Fruit fly (Drosophila melanogaster) Kc167 (cell line): ENCODE results near the gene Npc2e.

Experiments used
- Sin3A ChIP-seq: fragments of >200 bp; optimal IDR thresholded peaks from 2 replicates; lab custom pipeline; 2018; ENCODE audit warnings: missing external identifiers
- h ChIP-seq: fragments of >200 bp; optimal IDR thresholded peaks from 3 replicates; lab custom pipeline; 2018; ENCODE audit warnings: missing external identifiers
- psq ChIP-seq: fragments of >200 bp; optimal IDR thresholded peaks from 2 replicates; lab custom pipeline; 2017; ENCODE audit warnings: missing external identifiers
- ttk ChIP-seq: sonication (Bioruptor generic); optimal IDR thresholded peaks from 2 replicates; lab custom pipeline; 2017; ENCODE audit warnings: missing external identifiers

DNA sequence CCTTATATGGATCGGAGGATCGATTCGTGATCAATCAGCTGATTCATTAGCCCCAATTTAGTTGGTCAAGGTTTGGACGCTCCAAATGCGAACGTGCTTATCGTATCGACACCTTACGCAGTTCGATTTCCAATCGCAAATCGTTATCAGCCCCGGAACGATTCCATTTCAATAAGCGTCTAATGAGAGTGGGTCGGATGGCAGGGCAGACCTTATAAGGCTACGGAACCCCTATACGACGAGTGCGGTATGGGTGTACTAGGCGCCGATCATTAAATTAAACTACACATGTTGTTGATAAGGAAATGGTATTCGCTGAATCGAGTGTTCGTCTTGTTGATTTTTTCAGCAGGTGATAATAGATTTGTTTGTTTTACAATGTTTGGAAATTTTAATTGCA lies 17.4 kb upstream of the Npc2e start:
- no peak for TF ChIP-seq h
- no peak for TF ChIP-seq Sin3A (lab: Kevin White, UChicago)
- TF ChIP-seq psq (lab: Kevin White, UChicago) = no peak
- no peak for TF ChIP-seq ttk (lab: Kevin White, UChicago)
